Fruit fly (Drosophila melanogaster) whole organism, embryonic: Measurements from ENCODE around the gene Dlc90F.

ENCODE experiments used
- CG10431 ChIP-seq: fragments of 200-800 bp; sonication (Bioruptor generic); optimal IDR thresholded peaks from 3 replicates; lab custom pipeline; 2018; ENCODE audit warnings: missing biosample characterization, mild to moderate bottlenecking, missing genetic modification characterization
- CG10565 ChIP-seq: fragments of 200-800 bp; sonication (Bioruptor generic); optimal IDR thresholded peaks from 3 replicates; lab custom pipeline; 2016; ENCODE audit warnings: missing biosample characterization, mild to moderate bottlenecking, missing genetic modification characterization
- CG11560 ChIP-seq: fragments of 200-800 bp; sonication (Bioruptor generic); IDR thresholded peaks from 3 replicates; pipeline ENCODE4 v1.3.6; 2022; ENCODE audit warnings: missing biosample characterization, missing genetic modification characterization
- CG12219 ChIP-seq: fragments of 200-800 bp; sonication (Bioruptor generic); optimal IDR thresholded peaks from 3 replicates; lab custom pipeline; 2018; ENCODE audit warnings: missing biosample characterization, mild to moderate bottlenecking, missing genetic modification characterization
- CG12744 ChIP-seq: fragments of 200-800 bp; sonication (Bioruptor generic); optimal IDR thresholded peaks from 2 replicates; lab custom pipeline; 2016; ENCODE audit warnings: missing biosample characterization, missing genetic modification characterization
- CG12769 ChIP-seq: fragments of 200-800 bp; sonication (Bioruptor generic); optimal IDR thresholded peaks from 2 replicates; lab custom pipeline; 2019; ENCODE audit warnings: missing biosample characterization, mild to moderate bottlenecking, missing genetic modification characterization, moderate library complexity
- CG14965 ChIP-seq: fragments of 200-800 bp; sonication (Bioruptor generic); optimal IDR thresholded peaks from 2 replicates; lab custom pipeline; 2016; ENCODE audit warnings: missing biosample characterization, missing genetic modification characterization, borderline replicate concordance
- CG15479 ChIP-seq: fragments of 200-800 bp; sonication (Bioruptor generic); optimal IDR thresholded peaks from 3 replicates; lab custom pipeline; 2019; ENCODE audit warnings: missing biosample characterization, mild to moderate bottlenecking, missing genetic modification characterization, moderate library complexity
- CG16779 ChIP-seq: fragments of 200-800 bp; sonication (Bioruptor generic); IDR thresholded peaks from 2 replicates; pipeline ENCODE4 v1.3.6; 2022; ENCODE audit warnings: missing biosample characterization, missing genetic modification characterization
- CG16815 ChIP-seq: fragments of 200-800 bp; sonication (Bioruptor generic); optimal IDR thresholded peaks from 3 replicates; lab custom pipeline; 2017; ENCODE audit warnings: missing biosample characterization, mild to moderate bottlenecking, missing genetic modification characterization
- CG16863 ChIP-seq: fragments of 200-800 bp; sonication (Bioruptor generic); optimal IDR thresholded peaks from 3 replicates; lab custom pipeline; 2016; ENCODE audit warnings: missing biosample characterization, missing genetic modification characterization
- CG2875 ChIP-seq: fragments of 200-800 bp; sonication (Bioruptor generic); optimal IDR thresholded peaks from 2 replicates; lab custom pipeline; 2017; ENCODE audit warnings: missing biosample characterization, mild to moderate bottlenecking, missing genetic modification characterization, missing genetic modification reagents
- CG32532 ChIP-seq: fragments of 200-800 bp; sonication (Bioruptor generic); IDR thresholded peaks from 2 replicates; pipeline ENCODE4 v1.3.6; 2022; ENCODE audit warnings: missing biosample characterization, missing genetic modification characterization
- CG3726 ChIP-seq: fragments of 200-800 bp; sonication (Bioruptor generic); IDR thresholded peaks from 3 replicates; pipeline ENCODE4, ENCODE4 v1.3.6; 2022; ENCODE audit warnings: missing biosample characterization, missing genetic modification characterization
- CG4282 ChIP-seq: fragments of 200-800 bp; sonication (Bioruptor generic); optimal IDR thresholded peaks from 2 replicates; lab custom pipeline; 2016; ENCODE audit warnings: missing biosample characterization, missing genetic modification characterization
- CG4424 ChIP-seq: fragments of 200-800 bp; sonication (Bioruptor generic); optimal IDR thresholded peaks from 3 replicates; lab custom pipeline; 2016; ENCODE audit warnings: missing biosample characterization, missing genetic modification characterization
- CG4707 ChIP-seq: fragments of 200-800 bp; sonication (Bioruptor generic); optimal IDR thresholded peaks from 2 replicates; lab custom pipeline; 2018; ENCODE audit warnings: missing biosample characterization, mild to moderate bottlenecking, missing genetic modification characterization, moderate library complexity
- CG6272 ChIP-seq: fragments of 200-800 bp; sonication (Bioruptor generic); IDR thresholded peaks from 2 replicates; pipeline ENCODE4 v1.3.6; 2022; ENCODE audit warnings: missing biosample characterization, missing genetic modification characterization
- CG6689 ChIP-seq: fragments of 200-800 bp; sonication (Bioruptor generic); IDR thresholded peaks from 2 replicates; pipeline ENCODE4 v1.3.6; 2022; ENCODE audit warnings: missing biosample characterization, missing genetic modification characterization
- CG8478 ChIP-seq: fragments of >200 bp; optimal IDR thresholded peaks from 2 replicates; lab custom pipeline; 2018
- Camta ChIP-seq: fragments of 200-800 bp; sonication (Bioruptor generic); optimal IDR thresholded peaks from 2 replicates; lab custom pipeline; 2016; ENCODE audit warnings: missing biosample characterization, missing genetic modification characterization
- Chrac-16 ChIP-seq: fragments of 200-800 bp; sonication (Bioruptor generic); optimal IDR thresholded peaks from 3 replicates; lab custom pipeline; 2016; ENCODE audit warnings: missing biosample characterization, missing genetic modification characterization
- Dbx ChIP-seq: fragments of 200-800 bp; sonication (Bioruptor generic); IDR thresholded peaks from 3 replicates; pipeline ENCODE4 v1.3.6; 2022; ENCODE audit warnings: missing biosample characterization, missing genetic modification characterization
- Dek ChIP-seq: fragments of 200-800 bp; sonication (Bioruptor generic); optimal IDR thresholded peaks from 3 replicates; lab custom pipeline; 2019; ENCODE audit warnings: missing biosample characterization, mild to moderate bottlenecking, missing genetic modification characterization, moderate library complexity
- Dp ChIP-seq: fragments of 200-800 bp; sonication (Bioruptor generic); optimal IDR thresholded peaks from 2 replicates; lab custom pipeline; 2018; ENCODE audit warnings: missing biosample characterization, mild to moderate bottlenecking, missing genetic modification characterization, moderate library complexity
- HLHmδ ChIP-seq: fragments of 200-800 bp; sonication (Bioruptor generic); optimal IDR thresholded peaks from 2 replicates; lab custom pipeline; 2018; ENCODE audit warnings: missing biosample characterization, mild to moderate bottlenecking, missing genetic modification characterization, moderate library complexity
- Hmr ChIP-seq: fragments of 200-800 bp; sonication (Bioruptor generic); optimal IDR thresholded peaks from 3 replicates; lab custom pipeline; 2017; ENCODE audit warnings: mild to moderate bottlenecking, missing biosample characterization, missing genetic modification reagents, missing genetic modification characterization
- Hr3 ChIP-seq: fragments of 200-800 bp; sonication (Bioruptor generic); optimal IDR thresholded peaks from 3 replicates; lab custom pipeline; 2016; ENCODE audit warnings: missing biosample characterization, missing genetic modification characterization
- Kr ChIP-seq: fragments of 200-800 bp; sonication (Bioruptor generic); optimal IDR thresholded peaks from 2 replicates; lab custom pipeline; 2017; ENCODE audit warnings: missing biosample characterization, mild to moderate bottlenecking, missing genetic modification characterization
- Lhr ChIP-seq: fragments of 200-800 bp; sonication (Bioruptor generic); optimal IDR thresholded peaks from 3 replicates; lab custom pipeline; 2017; ENCODE audit warnings: mild to moderate bottlenecking, missing biosample characterization, missing genetic modification reagents, missing genetic modification characterization
- NfI ChIP-seq: fragments of 200-800 bp; sonication (Bioruptor generic); optimal IDR thresholded peaks from 3 replicates; lab custom pipeline; 2018; ENCODE audit warnings: missing biosample characterization, mild to moderate bottlenecking, missing genetic modification characterization, moderate library complexity
- Oli ChIP-seq: fragments of 200-800 bp; sonication (Bioruptor generic); optimal IDR thresholded peaks from 2 replicates; lab custom pipeline; 2018; ENCODE audit warnings: missing biosample characterization, mild to moderate bottlenecking, missing genetic modification characterization, moderate library complexity
- Ravus ChIP-seq: fragments of 200-800 bp; sonication (Bioruptor generic); IDR thresholded peaks from 2 replicates; pipeline ENCODE4 v1.3.6; 2022; ENCODE audit warnings: missing biosample characterization, missing genetic modification characterization
- ap ChIP-seq: fragments of 200-800 bp; sonication (Bioruptor generic); IDR thresholded peaks from 2 replicates; pipeline ENCODE4 v1.3.6; 2022; ENCODE audit warnings: missing biosample characterization, missing genetic modification characterization
- chn ChIP-seq: fragments of 200-800 bp; sonication (Bioruptor generic); optimal IDR thresholded peaks from 2 replicates; lab custom pipeline; 2016; ENCODE audit warnings: missing biosample characterization, missing genetic modification characterization
- eve ChIP-seq, 2 experiments: fragments of >200 bp; optimal IDR thresholded peaks; 2 replicates each; lab custom pipeline; 2017; ENCODE audit warnings: missing biosample characterization in 2 of 2, missing genetic modification characterization in 2 of 2
- ewg ChIP-seq: fragments of 200-800 bp; sonication (Bioruptor generic); optimal IDR thresholded peaks from 3 replicates; lab custom pipeline; 2017; ENCODE audit warnings: mild to moderate bottlenecking, missing biosample characterization, missing genetic modification reagents, missing genetic modification characterization
- fd64A ChIP-seq: fragments of 200-800 bp; sonication (Bioruptor generic); optimal IDR thresholded peaks from 3 replicates; lab custom pipeline; 2018; ENCODE audit warnings: missing biosample characterization, mild to moderate bottlenecking, missing genetic modification characterization
- kni ChIP-seq: fragments of 200-800 bp; sonication (Bioruptor generic); optimal IDR thresholded peaks from 3 replicates; lab custom pipeline; 2017; ENCODE audit warnings: mild to moderate bottlenecking, missing biosample characterization, missing genetic modification reagents, missing genetic modification characterization
- pho ChIP-seq: fragments of 200-800 bp; sonication (Bioruptor generic); optimal IDR thresholded peaks from 2 replicates; lab custom pipeline; 2016; ENCODE audit warnings: missing biosample characterization, missing genetic modification characterization
- prd ChIP-seq, 3 experiments: fragments of >200 bp in 2 of 3; fragments of 200-800 bp in 1 of 3; sonication (Bioruptor generic) in 1 of 3; optimal IDR thresholded peaks in 2 of 3; IDR thresholded peaks in 1 of 3; 2 replicates in 2 of 3; 3 replicates in 1 of 3; pipeline versions ENCODE4 v1.3.6 to Lab custom; 2017 to 2022; ENCODE audit warnings: missing biosample characterization in 1 of 3, missing genetic modification characterization in 1 of 3
- psq ChIP-seq: fragments of 200-800 bp; sonication (Bioruptor generic); optimal IDR thresholded peaks from 2 replicates; lab custom pipeline; 2017; ENCODE audit warnings: missing biosample characterization, missing genetic modification characterization
- ro ChIP-seq: fragments of 200-800 bp; sonication (Bioruptor generic); IDR thresholded peaks from 2 replicates; pipeline ENCODE4 v1.3.6; 2022; ENCODE audit warnings: missing biosample characterization, missing genetic modification characterization
- slou ChIP-seq: fragments of 200-800 bp; sonication (Bioruptor generic); optimal IDR thresholded peaks from 3 replicates; lab custom pipeline; 2016; ENCODE audit warnings: missing biosample characterization, missing genetic modification characterization
- slp2 ChIP-seq: fragments of 200-800 bp; sonication (Bioruptor generic); optimal IDR thresholded peaks from 2 replicates; lab custom pipeline; 2016; ENCODE audit warnings: missing biosample characterization, missing genetic modification characterization
- so ChIP-seq: fragments of 200-800 bp; sonication (Bioruptor generic); IDR thresholded peaks from 3 replicates; pipeline ENCODE4 v1.3.6; 2022; ENCODE audit warnings: missing biosample characterization, missing genetic modification characterization
- sob ChIP-seq: fragments of 200-800 bp; sonication (Bioruptor generic); IDR thresholded peaks from 2 replicates; pipeline ENCODE4 v1.3.6; 2022; ENCODE audit warnings: missing biosample characterization, missing genetic modification characterization
- tin ChIP-seq: fragments of 200-800 bp; sonication (Bioruptor generic); optimal IDR thresholded peaks from 3 replicates; lab custom pipeline; 2016; ENCODE audit warnings: missing biosample characterization, missing genetic modification characterization
- trem ChIP-seq: fragments of 200-800 bp; optimal IDR thresholded peaks from 3 replicates; lab custom pipeline; 2019; ENCODE audit warnings: missing biosample characterization, mild to moderate bottlenecking, missing genetic modification characterization, moderate library complexity

Gene Dlc90F

dm6 chr3R:18274328-18275098, 24.5 kb upstream of the Dlc90F start, which contains the start of the genes Vps39 and eIF1A (continued):
- TF ChIP-seq CG14965 (no peak), so (GFP tag; lab: Robert Waterston, UW) (0 out of 3 replicates have a peak, but pooled peaks have one; percentile 14), Dbx (GFP tag; lab: Robert Waterston, UW) (0 out of 3 replicates have a peak, but pooled peaks have one; percentile 43), Kr (GFP tag; lab: Kevin White, UChicago) (no peak), CG11560 (no peak), trem (tag; lab: Kevin White, UChicago) (peak; percentile 95), HLHmδ (GFP tag; lab: Kevin White, UChicago) (no peak), eve (GFP tag; optimal IDR thresholded peaks at IDR 0.05; lab: Kevin White, UChicago) (no peak), kni (GFP tag; lab: Kevin White, UChicago) (no peak), Dp (GFP tag; lab: Kevin White, UChicago) (peak; percentile 45), fd64A (GFP tag; lab: Kevin White, UChicago) (no peak), pho (GFP tag; lab: Kevin White, UChicago) (peak; percentile 64), CG8478 (lab: Kevin White, UChicago) (no peak), prd (optimal IDR thresholded peaks at IDR 0.05; lab: Kevin White, UChicago) (no peak), prd (GFP tag; IDR thresholded peaks at IDR 0.05; lab: Robert Waterston, UW) (peak; percentile 26; the same call in 1 of the 3 replicates), CG12769 (tag; lab: Kevin White, UChicago) (no peak), Oli (tag; lab: Kevin White, UChicago) (no peak), ap (no peak), CG16779 (GFP tag; lab: Robert Waterston, UW) (no peak), CG32532 (GFP tag; lab: Robert Waterston, UW) (0 out of 2 replicates have a peak, but pooled peaks have one; percentile 35), CG10431 (GFP tag; lab: Kevin White, UChicago) (no peak), Hr3 (GFP tag; lab: Kevin White, UChicago) (no peak), chn (peak; percentile 14), psq (GFP tag; lab: Kevin White, UChicago) (no peak), CG10565 (GFP tag; lab: Kevin White, UChicago) (no peak), Lhr (GFP tag; lab: Kevin White, UChicago) (peak; percentile 67), CG3726 (GFP tag; lab: Robert Waterston, UW) (no peak), CG12744 (GFP tag; lab: Kevin White, UChicago) (peak; percentile 28), CG12219 (GFP tag; lab: Kevin White, UChicago) (no peak), Ravus (GFP tag; lab: Robert Waterston, UW) (no peak), ewg (GFP tag; lab: Kevin White, UChicago) (peak; percentile 26), Dek (tag; lab: Kevin White, UChicago) (peak; percentile 4), CG6272 (peak; percentile 36; the same call in 1 of the 2 replicates), CG15479 (GFP tag; lab: Kevin White, UChicago) (no peak), sob (GFP tag; lab: Robert Waterston, UW) (no peak), CG16863 (GFP tag; lab: Kevin White, UChicago) (no peak), ro (GFP tag; lab: Robert Waterston, UW) (no peak), CG6689 (GFP tag; lab: Robert Waterston, UW) (peak; percentile 37; the same call in 1 of the 2 replicates), CG4707 (GFP tag; lab: Kevin White, UChicago) (no peak), tin (GFP tag; lab: Kevin White, UChicago) (peak; percentile 31), CG4282 (no peak), slou (GFP tag; lab: Kevin White, UChicago) (peak; percentile 25), slp2 (GFP tag; lab: Kevin White, UChicago) (no peak), Hmr (GFP tag; lab: Kevin White, UChicago) (no peak), CG4424 (GFP tag; lab: Kevin White, UChicago) (peak; percentile 35), CG16815 (no peak), CG2875 (GFP tag; lab: Kevin White, UChicago) (no peak), NfI (GFP tag; lab: Kevin White, UChicago) (peak; percentile 16), Chrac-16 (peak; percentile 44), Camta (peak; percentile 31)
